Worm (Caenorhabditis elegans) whole organism, mixed stage, embryonic: ENCODE results near the gene unc-60.
A peak's percentile ranks its signal among the peaks of the same experiment; 100 is the strongest.

ENCODE experiments used
- M03D4.4 ChIP-seq: sonication (generic microtip); optimal IDR thresholded peaks from 2 replicates; lab custom pipeline; 2017; ENCODE audit warnings: mild to moderate bottlenecking, missing genetic modification characterization, missing compliant biosample characterization
- bed-3 ChIP-seq: fragments of 200-800 bp; sonication (Bioruptor generic); optimal IDR thresholded peaks from 3 replicates; lab custom pipeline; 2018; ENCODE audit warnings: mild to moderate bottlenecking, missing genetic modification characterization, moderate library complexity, missing compliant biosample characterization
- blmp-1 ChIP-seq: fragments of 150-350 bp; optimal IDR thresholded peaks from 2 replicates; lab custom pipeline; 2014; ENCODE audit warnings: missing biosample characterization, missing genetic modification characterization
- ceh-39 ChIP-seq: fragments of 150-350 bp; optimal IDR thresholded peaks from 2 replicates; lab custom pipeline; 2014; ENCODE audit warnings: missing biosample characterization, missing genetic modification characterization
- ceh-43 ChIP-seq: fragments of 200-800 bp; sonication (Bioruptor generic); optimal IDR thresholded peaks from 2 replicates; lab custom pipeline; 2018; ENCODE audit warnings: mild to moderate bottlenecking, missing genetic modification characterization, moderate library complexity, missing compliant biosample characterization
- ceh-83 ChIP-seq: fragments of 200-800 bp; sonication (Bioruptor generic); optimal IDR thresholded peaks from 2 replicates; lab custom pipeline; 2018; ENCODE audit warnings: mild to moderate bottlenecking, missing genetic modification characterization, missing compliant biosample characterization
- ces-1 ChIP-seq: fragments of 150-350 bp; optimal IDR thresholded peaks from 2 replicates; lab custom pipeline; 2014; ENCODE audit warnings: missing biosample characterization, missing genetic modification reagents, missing genetic modification characterization
- cnd-1 ChIP-seq: fragments of 200-800 bp; sonication (Bioruptor generic); optimal IDR thresholded peaks from 2 replicates; lab custom pipeline; 2018; ENCODE audit warnings: mild to moderate bottlenecking, missing genetic modification characterization, missing compliant biosample characterization
- drap-1 ChIP-seq: fragments of 200-800 bp; sonication (Bioruptor generic); optimal IDR thresholded peaks from 3 replicates; lab custom pipeline; 2018; ENCODE audit warnings: mild to moderate bottlenecking, missing genetic modification characterization, missing compliant biosample characterization
- elt-1 ChIP-seq: sonication (generic microtip); optimal IDR thresholded peaks from 2 replicates; lab custom pipeline; 2017; ENCODE audit warnings: missing genetic modification characterization, mild to moderate bottlenecking, missing compliant biosample characterization, antibody characterized with exemption, moderate library complexity, borderline replicate concordance; ENCODE audit not compliant: insufficient read depth
- elt-3 ChIP-seq: fragments of 150-350 bp; optimal IDR thresholded peaks from 2 replicates; lab custom pipeline; 2014; ENCODE audit warnings: missing biosample characterization, missing genetic modification characterization
- flh-1 ChIP-seq: fragments of 200-800 bp; sonication (Bioruptor generic); optimal IDR thresholded peaks from 2 replicates; lab custom pipeline; 2018; ENCODE audit warnings: mild to moderate bottlenecking, missing genetic modification characterization, moderate library complexity, missing compliant biosample characterization
- hlh-1 ChIP-seq: fragments of 150-350 bp; optimal IDR thresholded peaks from 2 replicates; lab custom pipeline; 2014; ENCODE audit warnings: missing biosample characterization, missing genetic modification reagents, missing genetic modification characterization
- lin-13 ChIP-seq: fragments of 150-350 bp; optimal IDR thresholded peaks from 2 replicates; lab custom pipeline; 2014; ENCODE audit warnings: missing biosample characterization, missing genetic modification characterization
- lsy-2 ChIP-seq: fragments of 150-350 bp; optimal IDR thresholded peaks from 2 replicates; lab custom pipeline; 2014; ENCODE audit warnings: missing biosample characterization, missing genetic modification characterization
- mab-5 ChIP-seq: fragments of 150-350 bp; optimal IDR thresholded peaks from 2 replicates; lab custom pipeline; 2014; ENCODE audit warnings: missing biosample characterization, missing genetic modification characterization
- mep-1 ChIP-seq: fragments of 150-350 bp; optimal IDR thresholded peaks from 2 replicates; lab custom pipeline; 2017; ENCODE audit warnings: missing biosample characterization, missing genetic modification reagents, missing genetic modification characterization, inconsistent platforms
- mls-2 ChIP-seq: sonication (generic microtip); optimal IDR thresholded peaks from 2 replicates; lab custom pipeline; 2016; ENCODE audit warnings: mild to moderate bottlenecking, missing genetic modification characterization, moderate library complexity, missing compliant biosample characterization
- nhr-12 ChIP-seq: fragments of 150-350 bp; optimal IDR thresholded peaks from 2 replicates; lab custom pipeline; 2014; ENCODE audit warnings: missing biosample characterization, missing genetic modification characterization
- nhr-2 ChIP-seq: fragments of 150-350 bp; optimal IDR thresholded peaks from 2 replicates; lab custom pipeline; 2014; ENCODE audit warnings: missing biosample characterization, missing genetic modification characterization
- nhr-237 ChIP-seq: fragments of 150-350 bp; optimal IDR thresholded peaks from 2 replicates; lab custom pipeline; 2014; ENCODE audit warnings: missing biosample characterization, missing genetic modification characterization
- nhr-28 ChIP-seq: fragments of 150-350 bp; optimal IDR thresholded peaks from 2 replicates; lab custom pipeline; 2014; ENCODE audit warnings: missing biosample characterization, missing genetic modification characterization
- nhr-76 ChIP-seq: sonication (generic microtip); optimal IDR thresholded peaks from 2 replicates; lab custom pipeline; 2017; ENCODE audit warnings: missing biosample characterization, missing genetic modification characterization
- pha-4 ChIP-seq: fragments of 150-350 bp; optimal IDR thresholded peaks from 2 replicates; lab custom pipeline; 2018; ENCODE audit warnings: missing biosample characterization, missing genetic modification reagents, missing genetic modification characterization
- sem-2 ChIP-seq: fragments of 200-800 bp; sonication (Bioruptor generic); optimal IDR thresholded peaks from 2 replicates; lab custom pipeline; 2018; ENCODE audit warnings: mild to moderate bottlenecking, missing genetic modification characterization, missing compliant biosample characterization
- snpc-4 ChIP-seq: fragments of 150-350 bp; optimal IDR thresholded peaks from 2 replicates; lab custom pipeline; 2014; ENCODE audit warnings: missing biosample characterization, missing genetic modification characterization
- sptf-1 ChIP-seq: sonication (generic microtip); optimal IDR thresholded peaks from 2 replicates; lab custom pipeline; 2017; ENCODE audit warnings: mild to moderate bottlenecking, missing genetic modification characterization, moderate library complexity, missing compliant biosample characterization
- tbx-8 ChIP-seq: fragments of 200-800 bp; sonication (Bioruptor generic); optimal IDR thresholded peaks from 2 replicates; lab custom pipeline; 2018; ENCODE audit warnings: mild to moderate bottlenecking, missing genetic modification characterization, moderate library complexity, missing compliant biosample characterization
- unc-120 ChIP-seq: sonication (generic microtip); optimal IDR thresholded peaks from 2 replicates; lab custom pipeline; 2017; ENCODE audit warnings: missing genetic modification characterization, missing compliant biosample characterization; ENCODE audit not compliant: poor library complexity, severe bottlenecking
- unc-39 ChIP-seq: fragments of 150-350 bp; optimal IDR thresholded peaks from 2 replicates; lab custom pipeline; 2014; ENCODE audit warnings: missing biosample characterization, missing genetic modification characterization
- unc-62 ChIP-seq: fragments of 150-350 bp; optimal IDR thresholded peaks from 2 replicates; lab custom pipeline; 2014; ENCODE audit warnings: missing biosample characterization, missing genetic modification reagents, missing genetic modification characterization
- zip-8 ChIP-seq: fragments of 150-350 bp; optimal IDR thresholded peaks from 2 replicates; lab custom pipeline; 2014; ENCODE audit warnings: missing biosample characterization, missing genetic modification characterization

Gene unc-60

DNA sequence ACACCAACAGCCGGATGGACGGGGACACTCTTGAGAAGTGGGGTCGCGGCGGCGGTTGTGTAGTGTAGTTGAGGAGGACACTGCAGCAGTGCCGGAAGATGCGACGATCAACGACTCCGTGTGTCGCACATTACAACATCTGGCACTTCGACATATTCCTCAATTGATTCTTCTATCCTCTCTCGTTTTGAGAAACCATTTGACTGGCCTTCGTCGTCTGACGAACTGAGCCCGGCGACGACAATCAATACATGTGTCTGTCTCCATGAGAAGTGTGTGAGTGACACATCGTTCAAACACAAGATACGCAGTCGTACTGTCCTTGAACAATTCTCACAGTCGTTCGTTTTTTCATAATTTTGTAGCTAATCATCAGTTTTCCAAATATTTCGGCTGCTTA, 2.3 kb upstream of the unc-60 start:
- TF ChIP-seq hlh-1 (tag; lab: Kevin White, UChicago) (peak; percentile 10), unc-62 (GFP tag; lab: Kevin White, UChicago) (peak; percentile 49), cnd-1 (peak; percentile 16), lin-13 (tag; lab: Kevin White, UChicago) (no peak)

DNA sequence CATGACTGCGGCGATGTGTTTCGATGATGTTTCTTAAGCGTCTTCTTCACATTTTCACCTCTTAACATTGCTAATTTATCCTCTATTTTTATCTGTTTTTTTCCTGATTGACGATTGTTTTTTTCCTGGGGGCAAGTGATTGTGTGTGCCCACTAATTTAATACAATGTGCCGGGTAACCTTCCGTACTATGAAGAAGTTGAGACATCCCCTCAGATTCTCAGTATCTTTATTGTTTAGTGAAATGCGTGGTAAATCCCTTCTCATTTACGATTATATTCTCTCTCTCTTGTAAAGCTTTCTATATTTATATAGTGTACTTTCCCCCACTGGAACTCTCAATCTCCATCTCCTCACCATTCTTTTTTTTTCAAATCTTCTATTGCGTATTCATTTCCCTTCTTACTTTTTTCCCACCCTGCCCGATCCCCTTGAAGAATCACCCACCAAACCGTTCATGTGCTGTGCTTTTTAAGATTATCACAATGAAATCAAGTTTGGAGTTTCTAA, 1.5 kb downstream of the unc-60 start:
- TF ChIP-seq nhr-237 (tag; lab: Kevin White, UChicago) (no peak), unc-120 (tag; lab: Kevin White, UChicago) (no peak), drap-1 (no peak), ceh-43 (no peak), flh-1 (GFP tag; lab: Kevin White, UChicago) (no peak), bed-3 (no peak), nhr-2 (tag; lab: Kevin White, UChicago) (no peak), mep-1 (tag; lab: Kevin White, UChicago) (no peak), ces-1 (GFP tag; lab: Kevin White, UChicago) (no peak), nhr-28 (tag; lab: Kevin White, UChicago) (no peak), lsy-2 (tag; lab: Kevin White, UChicago) (no peak), nhr-76 (tag; lab: Kevin White, UChicago) (no peak), cnd-1 (no peak), M03D4.4 (tag; lab: Kevin White, UChicago) (no peak)
- TF ChIP-seq, all 35 proteins: peak for 0

DNA sequence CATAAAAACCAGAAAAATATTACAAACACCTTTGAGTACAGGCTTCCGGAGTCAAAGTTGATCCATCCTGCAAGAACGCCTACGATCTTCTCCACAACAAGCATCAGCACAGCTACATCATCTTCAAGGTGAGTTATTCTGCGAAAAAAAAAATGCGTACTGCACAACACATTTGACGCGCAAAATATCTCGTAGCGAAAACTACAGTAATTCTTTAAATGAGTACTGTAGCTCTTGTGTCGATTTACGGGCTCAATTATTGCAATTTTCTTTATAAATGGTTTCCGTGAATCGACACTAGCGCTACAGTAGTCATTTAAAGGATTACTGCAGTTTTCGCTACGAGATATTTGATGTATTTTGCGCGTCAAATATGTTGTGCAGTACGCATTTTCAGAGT, 2.0 kb downstream of the unc-60 start:
- no peak for TF ChIP-seq mls-2 (tag; lab: Kevin White, UChicago)
- TF ChIP-seq unc-39, result no peak
- no peak for TF ChIP-seq lsy-2 (tag; lab: Kevin White, UChicago)
- no peak for TF ChIP-seq mab-5 (tag; lab: Kevin White, UChicago)
- no peak for TF ChIP-seq nhr-237 (tag; lab: Kevin White, UChicago)
- no peak for TF ChIP-seq unc-120 (tag; lab: Kevin White, UChicago)
- no peak for TF ChIP-seq lin-13 (tag; lab: Kevin White, UChicago)
- TF ChIP-seq pha-4 (tag; lab: Kevin White, UChicago), result no peak
- no peak for TF ChIP-seq unc-62 (GFP tag; lab: Kevin White, UChicago)
- TF ChIP-seq sptf-1, result no peak
- TF ChIP-seq mep-1 (tag; lab: Kevin White, UChicago), result no peak
- TF ChIP-seq tbx-8 (GFP tag; lab: Kevin White, UChicago), result no peak
- TF ChIP-seq snpc-4, result no peak
- TF ChIP-seq flh-1 (GFP tag; lab: Kevin White, UChicago), result no peak
- no peak for TF ChIP-seq ceh-39 (tag; lab: Kevin White, UChicago)
- no peak for TF ChIP-seq nhr-76 (tag; lab: Kevin White, UChicago)

DNA sequence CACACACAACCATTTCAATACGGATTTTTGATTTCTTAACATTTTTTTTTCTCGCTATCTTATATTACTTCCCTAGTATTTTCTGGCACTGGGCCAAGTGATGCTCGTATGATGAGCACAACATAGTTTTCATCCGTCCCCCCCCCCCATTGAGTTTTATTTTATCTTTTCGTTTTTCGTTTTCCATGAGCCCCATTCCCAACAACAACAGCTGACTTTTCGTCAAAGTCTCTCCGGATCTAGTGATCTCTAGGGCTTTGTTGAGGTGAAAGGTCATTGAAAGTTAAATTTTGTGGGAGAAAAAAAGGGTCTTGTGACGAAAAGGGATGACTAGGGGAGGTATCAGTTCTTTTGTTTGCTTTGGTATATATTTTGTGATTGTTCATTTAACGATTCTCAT, 6.0 kb downstream of the unc-60 start:
- TF ChIP-seq nhr-12 (tag; lab: Kevin White, UChicago), result no peak
- peak; percentile 69 for TF ChIP-seq hlh-1 (tag; lab: Kevin White, UChicago)

DNA sequence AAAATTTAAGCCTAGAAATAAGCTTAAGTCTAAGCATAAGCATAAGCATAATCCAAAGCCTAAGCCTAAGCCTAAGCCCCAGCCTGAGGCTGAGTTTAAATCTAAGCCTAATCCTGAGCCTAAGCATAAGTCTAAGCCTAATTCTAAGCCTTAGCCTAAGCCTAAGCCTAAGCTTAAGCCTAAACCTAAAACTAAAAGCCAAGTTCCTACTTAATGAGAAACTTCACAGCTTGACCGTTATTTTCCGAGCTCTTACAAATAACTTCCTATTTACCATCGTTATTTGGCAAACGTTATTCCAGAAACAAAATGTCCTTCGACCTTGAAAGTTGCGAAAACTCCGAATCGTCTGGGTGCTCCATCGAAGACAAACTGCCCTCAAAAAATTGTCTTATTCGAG, 6.9 kb downstream of the unc-60 start, which contains the start of gene C38C3.4:
TSS of gene C38C3.4 (plus strand) at position 301 of the 400 bp plus-strand sequence.
- no peak for TF ChIP-seq zip-8
- no peak for TF ChIP-seq mls-2 (tag; lab: Kevin White, UChicago)
- TF ChIP-seq sem-2, result no peak
- TF ChIP-seq mab-5 (tag; lab: Kevin White, UChicago), result no peak
- TF ChIP-seq M03D4.4 (tag; lab: Kevin White, UChicago), result no peak
- TF ChIP-seq elt-1, result no peak
- no peak for TF ChIP-seq unc-120 (tag; lab: Kevin White, UChicago)
- TF ChIP-seq blmp-1 (tag; lab: Kevin White, UChicago), result no peak
- TF ChIP-seq snpc-4, result no peak
- no peak for TF ChIP-seq nhr-76 (tag; lab: Kevin White, UChicago)

DNA sequence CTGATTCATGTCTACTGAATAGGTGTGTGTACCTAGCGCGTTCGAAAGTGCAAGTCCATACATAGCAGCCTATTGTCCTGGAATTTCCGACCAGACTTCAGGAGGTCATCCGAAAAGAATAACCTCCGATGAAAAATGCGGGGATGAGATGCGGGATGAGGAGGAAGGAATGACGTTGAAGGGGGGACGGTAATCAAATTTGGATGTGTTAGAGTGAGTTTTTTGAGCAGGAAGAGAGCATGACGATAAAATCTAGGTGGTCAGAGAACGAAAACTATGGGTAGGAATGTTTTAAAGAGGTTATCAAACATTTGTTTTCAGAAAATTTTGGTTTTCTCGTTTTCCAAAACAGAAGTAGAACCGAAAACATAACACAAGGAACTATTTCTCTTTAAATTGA, 11.1 kb downstream of the unc-60 start:
- TF ChIP-seq unc-120 (tag; lab: Kevin White, UChicago) (no peak), elt-1 (no peak), ces-1 (GFP tag; lab: Kevin White, UChicago) (no peak), M03D4.4 (tag; lab: Kevin White, UChicago) (no peak), elt-3 (tag; lab: Kevin White, UChicago) (no peak), nhr-12 (tag; lab: Kevin White, UChicago) (no peak), tbx-8 (GFP tag; lab: Kevin White, UChicago) (no peak), mls-2 (tag; lab: Kevin White, UChicago) (no peak), ceh-83 (GFP tag; lab: Kevin White, UChicago) (no peak)
